Fruit fly (Drosophila melanogaster) whole organism, wandering third instar larva: ENCODE results near the gene CG11151.
A peak's percentile ranks its signal among the peaks of the same experiment; 100 is the strongest.

Source experiments
- Abd-B ChIP-seq: fragments of >200 bp; optimal IDR thresholded peaks from 2 replicates; lab custom pipeline; 2017; ENCODE audit warnings: missing biosample characterization, missing genetic modification characterization
- CG32264 ChIP-seq: fragments of 200-800 bp; sonication (Bioruptor generic); optimal IDR thresholded peaks from 2 replicates; lab custom pipeline; 2016; ENCODE audit warnings: missing biosample characterization, missing genetic modification characterization
- CG9705 ChIP-seq: fragments of 200-800 bp; sonication (Bioruptor generic); optimal IDR thresholded peaks from 2 replicates; lab custom pipeline; 2018; ENCODE audit warnings: missing biosample characterization, mild to moderate bottlenecking, missing genetic modification characterization
- CrebA ChIP-seq: fragments of 200-800 bp; sonication (Bioruptor generic); optimal IDR thresholded peaks from 2 replicates; lab custom pipeline; 2016; ENCODE audit warnings: missing biosample characterization, mild to moderate bottlenecking, missing genetic modification characterization, borderline replicate concordance
- Dfd ChIP-seq: fragments of >200 bp; optimal IDR thresholded peaks from 2 replicates; lab custom pipeline; 2017; ENCODE audit warnings: missing biosample characterization, missing genetic modification characterization
- Dif ChIP-seq: fragments of 200-275, 200-300 bp; sonication (Bioruptor generic); optimal IDR thresholded peaks from 2 replicates; lab custom pipeline; 2018; ENCODE audit warnings: missing biosample characterization, missing genetic modification characterization; ENCODE audit not compliant: partially characterized antibody
- GATAd ChIP-seq: sonication (Bioruptor generic); optimal IDR thresholded peaks from 2 replicates; lab custom pipeline; 2016; ENCODE audit warnings: missing biosample characterization, missing genetic modification characterization
- HLH106 ChIP-seq: fragments of 200-800 bp; optimal IDR thresholded peaks from 3 replicates; lab custom pipeline; 2019; ENCODE audit warnings: missing biosample characterization, mild to moderate bottlenecking, missing genetic modification characterization, moderate library complexity
- Hnf4 ChIP-seq: fragments of 200-800 bp; sonication (Bioruptor generic); optimal IDR thresholded peaks from 2 replicates; lab custom pipeline; 2016; ENCODE audit warnings: missing biosample characterization, mild to moderate bottlenecking, missing genetic modification characterization
- Hr78 ChIP-seq: fragments of >200 bp; optimal IDR thresholded peaks from 2 replicates; lab custom pipeline; 2017; ENCODE audit warnings: missing biosample characterization, missing genetic modification characterization
- Hr83 ChIP-seq: fragments of 200-300 bp; sonication (Bioruptor generic); optimal IDR thresholded peaks from 2 replicates; lab custom pipeline; 2016; ENCODE audit warnings: missing biosample characterization, mild to moderate bottlenecking, missing genetic modification characterization, moderate library complexity; ENCODE audit not compliant: poor library complexity, severe bottlenecking
- Jra ChIP-seq: sonication (Bioruptor generic); optimal IDR thresholded peaks from 2 replicates; lab custom pipeline; 2016; ENCODE audit warnings: missing biosample characterization, missing genetic modification characterization
- Mio ChIP-seq: sonication (Bioruptor generic); optimal IDR thresholded peaks from 2 replicates; lab custom pipeline; 2016; ENCODE audit warnings: missing biosample characterization, missing genetic modification characterization
- Myc ChIP-seq: fragments of >200 bp; optimal IDR thresholded peaks from 2 replicates; lab custom pipeline; 2017
- N ChIP-seq: fragments of >200 bp; optimal IDR thresholded peaks from 2 replicates; lab custom pipeline; 2018; ENCODE audit warnings: missing biosample characterization, missing external identifiers, missing genetic modification characterization
- OdsH ChIP-seq: fragments of 200-800 bp; sonication (Bioruptor generic); optimal IDR thresholded peaks from 2 replicates; lab custom pipeline; 2016; ENCODE audit warnings: missing biosample characterization, mild to moderate bottlenecking, missing genetic modification characterization
- Rel ChIP-seq, 2 experiments: fragments of 200-800 bp; sonication (Bioruptor generic) in 1 of 2; optimal IDR thresholded peaks; 2 replicates in 1 of 2; 3 replicates in 1 of 2; lab custom pipeline; 2016 to 2019; ENCODE audit warnings: mild to moderate bottlenecking in 2 of 2, missing biosample characterization in 2 of 2, missing genetic modification characterization in 2 of 2, moderate library complexity in 1 of 2
- Sp1 ChIP-seq: fragments of 200-800 bp; sonication (Bioruptor generic); optimal IDR thresholded peaks from 3 replicates; lab custom pipeline; 2019; ENCODE audit warnings: missing biosample characterization, mild to moderate bottlenecking, missing genetic modification characterization, moderate library complexity
- Vsx2 ChIP-seq: fragments of 200-300, 225-300 bp; sonication (Bioruptor generic); optimal IDR thresholded peaks from 2 replicates; lab custom pipeline; 2018; ENCODE audit warnings: missing biosample characterization, missing genetic modification characterization; ENCODE audit not compliant: partially characterized antibody
- br ChIP-seq: fragments of 200-800 bp; sonication (Bioruptor generic); optimal IDR thresholded peaks from 2 replicates; lab custom pipeline; 2016; ENCODE audit warnings: missing biosample characterization, missing genetic modification characterization
- brk ChIP-seq: fragments of 200-800 bp; sonication (Bioruptor generic); optimal IDR thresholded peaks from 2 replicates; lab custom pipeline; 2016; ENCODE audit warnings: missing biosample characterization, mild to moderate bottlenecking, missing genetic modification characterization
- dl ChIP-seq, 2 experiments: fragments of 175-275, 200-275 bp in 1 of 2; fragments of 200-275 bp in 1 of 2; sonication (Bioruptor generic); optimal IDR thresholded peaks; lab custom pipeline; 2018; ENCODE audit warnings: mild to moderate bottlenecking in 2 of 2, missing biosample characterization in 2 of 2, missing genetic modification characterization in 2 of 2, moderate library complexity in 2 of 2; ENCODE audit not compliant: partially characterized antibody in 2 of 2, insufficient read depth in 1 of 2
- dmrt93B ChIP-seq: fragments of 200-800 bp; sonication (Bioruptor generic); optimal IDR thresholded peaks from 2 replicates; lab custom pipeline; 2018; ENCODE audit warnings: missing biosample characterization, mild to moderate bottlenecking, missing genetic modification characterization
- dsf ChIP-seq: sonication (Bioruptor generic); optimal IDR thresholded peaks from 2 replicates; lab custom pipeline; 2016; ENCODE audit warnings: missing biosample characterization, missing genetic modification characterization, borderline replicate concordance
- ey ChIP-seq: fragments of 200-800 bp; sonication (Bioruptor generic); optimal IDR thresholded peaks from 2 replicates; lab custom pipeline; 2016; ENCODE audit warnings: missing biosample characterization, missing genetic modification characterization
- foxo ChIP-seq, 2 experiments: fragments of 200-800 bp; sonication (Bioruptor generic); optimal IDR thresholded peaks; 2 replicates in 1 of 2; 3 replicates in 1 of 2; lab custom pipeline; 2016 to 2017; ENCODE audit warnings: missing biosample characterization in 2 of 2, missing genetic modification characterization in 2 of 2
- fru ChIP-seq: fragments of 200-800 bp; sonication (Bioruptor generic); optimal IDR thresholded peaks from 3 replicates; lab custom pipeline; 2016; ENCODE audit warnings: missing biosample characterization, mild to moderate bottlenecking, missing genetic modification characterization
- h ChIP-seq: fragments of 200-800 bp; sonication (Bioruptor generic); optimal IDR thresholded peaks from 3 replicates; lab custom pipeline; 2016; ENCODE audit warnings: missing biosample characterization, mild to moderate bottlenecking, missing genetic modification characterization
- jim ChIP-seq: fragments of 175-275, 200-325 bp; sonication (Bioruptor generic); optimal IDR thresholded peaks from 2 replicates; lab custom pipeline; 2016; ENCODE audit warnings: missing biosample characterization, mild to moderate bottlenecking, missing genetic modification characterization
- lola ChIP-seq: fragments of >200 bp; optimal IDR thresholded peaks from 2 replicates; lab custom pipeline; 2017; ENCODE audit warnings: missing biosample characterization, missing genetic modification characterization
- pan ChIP-seq: fragments of >200 bp; optimal IDR thresholded peaks from 2 replicates; lab custom pipeline; 2017
- psq ChIP-seq: fragments of 200-800 bp; sonication (Bioruptor generic); optimal IDR thresholded peaks from 3 replicates; lab custom pipeline; 2017; ENCODE audit warnings: missing biosample characterization, mild to moderate bottlenecking, missing genetic modification characterization, moderate library complexity
- rgr ChIP-seq: fragments of 200-800 bp; sonication (Bioruptor generic); optimal IDR thresholded peaks from 3 replicates; lab custom pipeline; 2016; ENCODE audit warnings: missing biosample characterization, mild to moderate bottlenecking, missing genetic modification characterization
- sage ChIP-seq: fragments of 200-800 bp; sonication (Bioruptor generic); optimal IDR thresholded peaks from 2 replicates; lab custom pipeline; 2016; ENCODE audit warnings: missing biosample characterization, mild to moderate bottlenecking, missing genetic modification characterization
- sv ChIP-seq: fragments of 200-800 bp; sonication (Bioruptor generic); optimal IDR thresholded peaks from 3 replicates; lab custom pipeline; 2016; ENCODE audit warnings: missing biosample characterization, missing genetic modification characterization
- tai ChIP-seq: sonication (Bioruptor generic); optimal IDR thresholded peaks from 2 replicates; lab custom pipeline; 2016; ENCODE audit warnings: missing biosample characterization, missing genetic modification characterization
- usp ChIP-seq: fragments of >200 bp; optimal IDR thresholded peaks from 2 replicates; lab custom pipeline; 2017; ENCODE audit warnings: missing biosample characterization, missing genetic modification characterization
- woc ChIP-seq: sonication (Bioruptor generic); optimal IDR thresholded peaks from 2 replicates; lab custom pipeline; 2016; ENCODE audit warnings: missing biosample characterization, mild to moderate bottlenecking, missing genetic modification characterization

Gene CG11151

DNA sequence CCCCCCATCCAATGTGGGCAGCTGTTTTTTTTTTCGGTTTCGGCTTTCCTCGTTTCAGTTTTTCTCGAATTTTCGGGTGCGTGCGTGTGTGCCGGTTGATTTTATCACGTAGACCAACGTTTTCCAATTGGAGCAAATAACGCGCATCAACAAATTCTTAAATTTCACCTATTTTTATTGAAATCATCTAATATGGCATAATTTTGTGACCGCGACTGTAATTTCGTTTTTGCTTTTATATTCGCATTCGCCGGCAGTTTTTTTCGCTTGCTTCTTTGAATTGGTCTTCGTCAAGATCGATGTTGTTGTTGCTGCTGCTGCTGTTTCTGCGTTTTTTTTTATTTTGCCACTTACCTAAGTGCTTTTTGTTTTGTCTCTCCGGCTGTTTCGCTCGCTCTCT, 14.9 kb downstream of the CG11151 start:
- TF ChIP-seq psq (GFP tag; lab: Kevin White, UChicago): peak; percentile 95
- TF ChIP-seq brk (GFP tag; lab: Kevin White, UChicago): no peak
- TF ChIP-seq woc (GFP tag; lab: Kevin White, UChicago): peak; percentile 50
- peak; percentile 38 for TF ChIP-seq br
- TF ChIP-seq foxo (GFP tag; optimal IDR thresholded peaks at IDR 0.05; lab: Kevin White, UChicago): peak in 1 of 2 experiments; percentile 64
- TF ChIP-seq OdsH (GFP tag; lab: Kevin White, UChicago): peak; percentile 46
- TF ChIP-seq CG32264: peak; percentile 3
- peak; percentile 25 for TF ChIP-seq Rel (GFP tag; optimal IDR thresholded peaks at IDR 0.05; lab: Kevin White, UChicago)
- TF ChIP-seq Rel (tag; optimal IDR thresholded peaks at IDR 0.05; lab: Kevin White, UChicago): no peak
- peak; percentile 34 for TF ChIP-seq Hnf4 (GFP tag; lab: Kevin White, UChicago)
- no peak for TF ChIP-seq Abd-B (GFP tag; lab: Kevin White, UChicago)
- TF ChIP-seq fru (GFP tag; lab: Kevin White, UChicago): peak; percentile 38
- TF ChIP-seq rgr: peak; percentile 55
- no peak for TF ChIP-seq pan (lab: Kevin White, UChicago)
- TF ChIP-seq ey (GFP tag; lab: Kevin White, UChicago): peak; percentile 46
- peak; percentile 46 for TF ChIP-seq sage
- no peak for TF ChIP-seq Jra
- TF ChIP-seq GATAd: no peak
- peak; percentile 66 for TF ChIP-seq h (GFP tag; lab: Kevin White, UChicago)
- peak; percentile 49 for TF ChIP-seq Sp1 (GFP tag; lab: Kevin White, UChicago)

- TF ChIP-seq br (peak; percentile 31), Dif (GFP tag; lab: Kevin White, UChicago) (peak; percentile 8), Rel (GFP tag; optimal IDR thresholded peaks at IDR 0.05; lab: Kevin White, UChicago) (no peak), Rel (tag; optimal IDR thresholded peaks at IDR 0.05; lab: Kevin White, UChicago) (peak; percentile 97), fru (GFP tag; lab: Kevin White, UChicago) (peak; percentile 10), usp (GFP tag; lab: Kevin White, UChicago) (no peak), lola (GFP tag; lab: Kevin White, UChicago) (no peak), rgr (peak; percentile 15), Dfd (GFP tag; lab: Kevin White, UChicago) (no peak), Jra (no peak), h (GFP tag; lab: Kevin White, UChicago) (peak; percentile 11), foxo (GFP tag; optimal IDR thresholded peaks at IDR 0.05; lab: Kevin White, UChicago) (no peak), N (GFP tag; lab: Kevin White, UChicago) (no peak), ey (GFP tag; lab: Kevin White, UChicago) (no peak), Sp1 (GFP tag; lab: Kevin White, UChicago) (peak; percentile 45)
These were observed 15.6 kb downstream of the CG11151 start, which contains the start of gene Pdcd4 for dm6 chrX:13755152-13755557. Gene Pdcd4 (minus strand): TSS chrX:13755406.

DNA sequence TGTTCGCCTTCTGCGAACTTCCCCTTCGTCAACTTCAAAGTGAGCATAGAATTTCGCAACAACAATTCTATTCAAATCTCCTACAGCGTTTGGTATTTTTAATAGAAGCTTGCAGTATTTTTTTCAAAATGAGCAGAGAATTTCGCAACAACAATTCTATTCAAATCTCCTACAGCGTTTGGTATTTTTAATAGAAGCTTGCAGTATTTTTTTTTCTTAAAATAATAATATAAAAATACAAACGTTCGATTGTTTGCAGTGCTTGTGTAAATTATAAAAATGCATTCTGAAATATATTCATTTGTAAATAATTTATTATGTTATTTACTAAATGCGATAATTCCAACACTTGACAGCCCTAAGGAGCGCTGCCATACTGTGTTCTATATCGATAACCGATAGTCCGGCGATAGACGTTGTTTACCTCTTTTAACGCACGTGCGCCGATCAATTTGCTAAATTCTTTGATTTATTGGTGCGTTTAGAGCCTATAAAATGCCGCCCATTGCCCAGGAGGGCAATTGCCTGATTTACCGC, 17.3 kb downstream of the CG11151 start, which contains the start of the genes CG32625 and Rtc1:
CG32625 (minus strand) TSS at position 51 of the 537 bp plus-strand sequence.
Rtc1 (plus strand) TSS at position 404 of the 537 bp plus-strand sequence.
- TF ChIP-seq OdsH (GFP tag; lab: Kevin White, UChicago): peak; percentile 5
- no peak for TF ChIP-seq jim (GFP tag; lab: Kevin White, UChicago)
- TF ChIP-seq HLH106: peak; percentile 56
- peak; percentile 41 for TF ChIP-seq woc (GFP tag; lab: Kevin White, UChicago)
- TF ChIP-seq Abd-B (GFP tag; lab: Kevin White, UChicago): no peak
- TF ChIP-seq CrebA (GFP tag; lab: Kevin White, UChicago): no peak
- TF ChIP-seq GATAd: no peak
- no peak for TF ChIP-seq Dif (GFP tag; lab: Kevin White, UChicago)
- TF ChIP-seq lola (GFP tag; lab: Kevin White, UChicago): no peak
- no peak for TF ChIP-seq Myc (lab: Kevin White, UChicago)
- TF ChIP-seq pan (lab: Kevin White, UChicago): no peak
- TF ChIP-seq CG32264: no peak
- TF ChIP-seq Rel (GFP tag; optimal IDR thresholded peaks at IDR 0.05; lab: Kevin White, UChicago): no peak
- TF ChIP-seq Rel (tag; optimal IDR thresholded peaks at IDR 0.05; lab: Kevin White, UChicago): peak; percentile 38
- TF ChIP-seq Mio: no peak
- TF ChIP-seq sv (GFP tag; lab: Kevin White, UChicago): peak; percentile 26
- TF ChIP-seq fru (GFP tag; lab: Kevin White, UChicago): no peak
- TF ChIP-seq brk (GFP tag; lab: Kevin White, UChicago): peak; percentile 25
- TF ChIP-seq Sp1 (GFP tag; lab: Kevin White, UChicago): peak; percentile 34
- no peak for TF ChIP-seq dsf (GFP tag; lab: Kevin White, UChicago)
- TF ChIP-seq dl (GFP tag; optimal IDR thresholded peaks at IDR 0.05; lab: Kevin White, UChicago; ENCODE audit: insufficient read depth in 1 of 2, partially characterized antibody in 2 of 2): no peak
- no peak for TF ChIP-seq usp (GFP tag; lab: Kevin White, UChicago)
- no peak for TF ChIP-seq N (GFP tag; lab: Kevin White, UChicago)
- TF ChIP-seq ey (GFP tag; lab: Kevin White, UChicago): peak; percentile 14
- TF ChIP-seq dmrt93B (GFP tag; lab: Kevin White, UChicago): no peak
- TF ChIP-seq Dfd (GFP tag; lab: Kevin White, UChicago): no peak
- TF ChIP-seq CG9705 (GFP tag; lab: Kevin White, UChicago): peak; percentile 19
- TF ChIP-seq psq (GFP tag; lab: Kevin White, UChicago): peak; percentile 39
- no peak for TF ChIP-seq br
- peak; percentile 49 for TF ChIP-seq Hr83 (GFP tag; lab: Kevin White, UChicago)
- peak; percentile 44 for TF ChIP-seq rgr
- TF ChIP-seq Jra: peak; percentile 0
- TF ChIP-seq h (GFP tag; lab: Kevin White, UChicago): peak; percentile 46
- no peak for TF ChIP-seq tai
- peak in 1 of 2 experiments; percentile 55 for TF ChIP-seq foxo (GFP tag; optimal IDR thresholded peaks at IDR 0.05; lab: Kevin White, UChicago)
- no peak for TF ChIP-seq Vsx2 (GFP tag; lab: Kevin White, UChicago)
- no peak for TF ChIP-seq sage
- TF ChIP-seq Hnf4 (GFP tag; lab: Kevin White, UChicago): peak; percentile 9
- TF ChIP-seq Hr78: no peak
